Worm (Caenorhabditis elegans) whole organism, young adult: Measurements from ENCODE around the gene C27F2.9.

Experiments used
- F37B4.10 ChIP-seq: fragments of 200-800 bp; sonication (Bioruptor generic); IDR thresholded peaks from 2 replicates; pipeline ENCODE4 v1.3.6; 2022; ENCODE audit warnings: missing genetic modification characterization, missing compliant biosample characterization
- akir-1 ChIP-seq: fragments of 200-800 bp; sonication (Bioruptor generic); optimal IDR thresholded peaks from 2 replicates; lab custom pipeline; 2018; ENCODE audit warnings: mild to moderate bottlenecking, missing genetic modification characterization, moderate library complexity, missing compliant biosample characterization
- ama-1 ChIP-seq, 3 experiments: fragments of 150-350 bp in 1 of 3; sonication (generic microtip) in 2 of 3; optimal IDR thresholded peaks; 2 replicates each; lab custom pipeline; 2014 to 2018; ENCODE audit warnings: missing biosample characterization in 2 of 3, missing genetic modification characterization in 2 of 3, missing genetic modification reagents in 2 of 3
- attf-3 ChIP-seq: fragments of 200-800 bp; sonication (Bioruptor generic); conservative IDR thresholded peaks from 2 replicates; pipeline ENCODE4 v1.3.6; 2022; ENCODE audit warnings: missing genetic modification reagents, missing genetic modification characterization, missing compliant biosample characterization
- dpl-1 ChIP-seq: fragments of 150-350 bp; optimal IDR thresholded peaks from 2 replicates; lab custom pipeline; 2014; ENCODE audit warnings: missing biosample characterization, missing genetic modification reagents, missing genetic modification characterization
- let-526 ChIP-seq: fragments of 200-800 bp; sonication (Bioruptor generic); IDR thresholded peaks from 2 replicates; pipeline ENCODE4 v1.3.6; 2022; ENCODE audit warnings: missing genetic modification reagents, missing genetic modification characterization, missing compliant biosample characterization
- lir-1 ChIP-seq: fragments of 200-800 bp; sonication (Bioruptor generic); conservative IDR thresholded peaks from 2 replicates; pipeline ENCODE4 v1.3.6; 2022; ENCODE audit warnings: missing genetic modification reagents, missing genetic modification characterization, missing compliant biosample characterization
- mxl-1 ChIP-seq: sonication (generic microtip); optimal IDR thresholded peaks from 2 replicates; lab custom pipeline; 2016; ENCODE audit warnings: missing genetic modification characterization, missing compliant biosample characterization
- sea-2 ChIP-seq: fragments of 200-800 bp; sonication (Bioruptor generic); IDR thresholded peaks from 2 replicates; pipeline ENCODE4 v1.3.6; 2022; ENCODE audit warnings: missing genetic modification characterization, missing compliant biosample characterization
- snpc-4 ChIP-seq, 5 experiments: fragments of 150-350 bp in 1 of 5; sonication (generic microtip) in 4 of 5; optimal IDR thresholded peaks; 2 replicates each; lab custom pipeline; 2014 to 2018; ENCODE audit warnings: missing genetic modification characterization in 5 of 5, missing biosample characterization in 3 of 5, antibody characterized with exemption in 2 of 5, mild to moderate bottlenecking in 2 of 5, missing compliant biosample characterization in 2 of 5, missing genotype in 2 of 5, moderate library complexity in 2 of 5, missing genetic modification reagents in 1 of 5
- unc-62 ChIP-seq: fragments of 150-350 bp; optimal IDR thresholded peaks from 2 replicates; lab custom pipeline; 2014; ENCODE audit warnings: missing biosample characterization, missing genetic modification reagents, missing genetic modification characterization
- xnd-1 ChIP-seq: sonication (generic microtip); optimal IDR thresholded peaks from 2 replicates; lab custom pipeline; 2016; ENCODE audit warnings: missing genotype, missing genetic modification reagents, missing genetic modification characterization, missing compliant biosample characterization
- ztf-6 ChIP-seq: fragments of 200-800 bp; sonication (Bioruptor generic); IDR thresholded peaks from 2 replicates; pipeline ENCODE4 v1.3.6; 2022; ENCODE audit warnings: missing genetic modification reagents, missing genetic modification characterization, missing compliant biosample characterization

DNA sequence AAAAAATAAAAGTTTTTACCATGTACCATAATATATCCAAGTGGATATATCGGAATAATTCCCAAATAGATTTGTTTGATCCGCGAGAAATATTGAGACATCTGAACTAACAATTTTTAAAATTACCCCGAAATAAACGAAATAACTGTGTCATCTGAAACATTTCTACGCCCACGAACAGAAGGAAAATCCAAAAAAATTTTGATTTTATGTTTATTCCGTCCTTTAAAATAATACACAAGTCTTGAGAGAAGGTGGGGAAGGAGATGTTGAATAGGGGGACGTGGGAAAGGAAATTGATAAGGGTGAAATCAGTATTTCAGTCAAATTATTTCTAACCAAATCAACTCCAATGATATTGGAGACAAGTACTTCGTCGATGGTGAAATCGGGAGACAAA is 45.9 kb upstream of the C27F2.9 start, which contains the start of gene R144.11:
- no peak for TF ChIP-seq attf-3
- no peak for TF ChIP-seq mxl-1 (tag; lab: Kevin White, UChicago)
- TF ChIP-seq dpl-1, result no peak
- no peak for TF ChIP-seq xnd-1
- TF ChIP-seq unc-62 (GFP tag; lab: Kevin White, UChicago), result no peak
- no peak for TF ChIP-seq sea-2 (GFP tag; lab: Robert Waterston, UW)
- TF ChIP-seq lir-1 (GFP tag; lab: Robert Waterston, UW), result no peak
- TF ChIP-seq ztf-6 (GFP tag; lab: Robert Waterston, UW), result no peak
- TF ChIP-seq F37B4.10 (GFP tag; lab: Robert Waterston, UW), result no peak
- no peak for TF ChIP-seq akir-1 (GFP tag; lab: Kevin White, UChicago)
- no peak for TF ChIP-seq snpc-4 (GFP tag; optimal IDR thresholded peaks at IDR 0.05; lab: Kevin White, UChicago)
- TF ChIP-seq snpc-4 (tag; optimal IDR thresholded peaks at IDR 0.05; lab: Kevin White, UChicago), result no peak
- TF ChIP-seq ama-1 (optimal IDR thresholded peaks at IDR 0.05; lab: Kevin White, UChicago), result no peak
- no peak for TF ChIP-seq ama-1 (GFP tag; optimal IDR thresholded peaks at IDR 0.05; lab: Kevin White, UChicago)
- no peak for TF ChIP-seq let-526 (GFP tag; lab: Robert Waterston, UW)
